Worm (Caenorhabditis elegans) whole organism, late embryonic: Measurements from ENCODE around the gene B0496.2.

Experiments
- C08G9.2 ChIP-seq: sonication (generic microtip); optimal IDR thresholded peaks from 2 replicates; lab custom pipeline; 2016; ENCODE audit warnings: mild to moderate bottlenecking, missing genetic modification characterization, moderate library complexity, missing compliant biosample characterization
- C38D4.7 ChIP-seq: fragments of 200-800 bp; sonication (Bioruptor generic); optimal IDR thresholded peaks from 2 replicates; lab custom pipeline; 2018; ENCODE audit warnings: mild to moderate bottlenecking, missing genetic modification characterization, moderate library complexity, missing compliant biosample characterization
- ahr-1 ChIP-seq: sonication (generic microtip); optimal IDR thresholded peaks from 2 replicates; lab custom pipeline; 2016; ENCODE audit warnings: missing genetic modification characterization, missing compliant biosample characterization
- ceh-14 ChIP-seq: sonication (generic microtip); optimal IDR thresholded peaks from 2 replicates; lab custom pipeline; 2016; ENCODE audit warnings: missing genotype, missing genetic modification characterization, missing compliant biosample characterization
- ceh-18 ChIP-seq: sonication (generic microtip); optimal IDR thresholded peaks from 2 replicates; lab custom pipeline; 2016; ENCODE audit warnings: missing genetic modification characterization, missing compliant biosample characterization
- ceh-22 ChIP-seq: sonication (generic microtip); optimal IDR thresholded peaks from 2 replicates; lab custom pipeline; 2017; ENCODE audit warnings: missing biosample characterization, missing genetic modification characterization
- ceh-30 ChIP-seq: fragments of 150-350 bp; optimal IDR thresholded peaks from 2 replicates; lab custom pipeline; 2014; ENCODE audit warnings: missing biosample characterization, missing genetic modification characterization
- ceh-31 ChIP-seq: sonication (generic microtip); optimal IDR thresholded peaks from 2 replicates; lab custom pipeline; 2016; ENCODE audit warnings: missing genetic modification characterization, missing compliant biosample characterization
- ceh-34 ChIP-seq: sonication (generic microtip); optimal IDR thresholded peaks from 2 replicates; lab custom pipeline; 2016; ENCODE audit warnings: mild to moderate bottlenecking, missing genetic modification characterization, missing compliant biosample characterization
- ceh-48 ChIP-seq: sonication (generic microtip); optimal IDR thresholded peaks from 2 replicates; lab custom pipeline; 2016; ENCODE audit warnings: missing genetic modification characterization, inconsistent platforms, missing compliant biosample characterization
- che-1 ChIP-seq: sonication (generic microtip); optimal IDR thresholded peaks from 2 replicates; lab custom pipeline; 2016; ENCODE audit warnings: mild to moderate bottlenecking, missing genetic modification characterization, missing compliant biosample characterization
- dmd-4 ChIP-seq: sonication (generic microtip); optimal IDR thresholded peaks from 2 replicates; lab custom pipeline; 2016; ENCODE audit warnings: borderline replicate concordance, missing genetic modification characterization, missing compliant biosample characterization
- elt-2 ChIP-seq: sonication (generic microtip); optimal IDR thresholded peaks from 2 replicates; lab custom pipeline; 2016; ENCODE audit warnings: missing genetic modification reagents, missing genetic modification characterization, missing compliant biosample characterization
- ets-4 ChIP-seq: sonication (generic microtip); optimal IDR thresholded peaks from 2 replicates; lab custom pipeline; 2016; ENCODE audit warnings: missing genetic modification characterization, missing compliant biosample characterization
- eyg-1 ChIP-seq: sonication (generic microtip); optimal IDR thresholded peaks from 2 replicates; lab custom pipeline; 2016; ENCODE audit warnings: missing genotype, missing genetic modification characterization, missing compliant biosample characterization
- gmeb-2 ChIP-seq: sonication (generic microtip); optimal IDR thresholded peaks from 2 replicates; lab custom pipeline; 2016; ENCODE audit warnings: missing genetic modification characterization, inconsistent platforms, missing compliant biosample characterization
- hlh-15 ChIP-seq: sonication (generic microtip); optimal IDR thresholded peaks from 2 replicates; lab custom pipeline; 2016; ENCODE audit warnings: missing genetic modification characterization, missing compliant biosample characterization
- hlh-8 ChIP-seq: sonication (generic microtip); optimal IDR thresholded peaks from 2 replicates; lab custom pipeline; 2016; ENCODE audit warnings: missing genotype, missing genetic modification characterization, missing compliant biosample characterization
- lin-11 ChIP-seq: fragments of 200-800 bp; sonication (Bioruptor generic); optimal IDR thresholded peaks from 2 replicates; lab custom pipeline; 2018; ENCODE audit warnings: mild to moderate bottlenecking, missing genetic modification characterization, missing compliant biosample characterization
- madf-2 ChIP-seq: sonication (generic microtip); optimal IDR thresholded peaks from 2 replicates; lab custom pipeline; 2017; ENCODE audit warnings: missing genetic modification characterization, missing compliant biosample characterization
- nfya-1 ChIP-seq: sonication (generic microtip); optimal IDR thresholded peaks from 2 replicates; lab custom pipeline; 2017; ENCODE audit warnings: missing genetic modification characterization, mild to moderate bottlenecking, missing compliant biosample characterization, antibody characterized with exemption, moderate library complexity
- nhr-11 ChIP-seq: fragments of 150-350 bp; optimal IDR thresholded peaks from 2 replicates; lab custom pipeline; 2014; ENCODE audit warnings: missing biosample characterization, missing genetic modification characterization
- nhr-232 ChIP-seq: sonication (generic microtip); optimal IDR thresholded peaks from 2 replicates; lab custom pipeline; 2016; ENCODE audit warnings: missing genetic modification characterization, missing compliant biosample characterization
- npax-4 ChIP-seq: sonication (generic microtip); optimal IDR thresholded peaks from 2 replicates; lab custom pipeline; 2016; ENCODE audit warnings: missing genetic modification characterization, missing compliant biosample characterization
- odd-2 ChIP-seq: sonication (generic microtip); optimal IDR thresholded peaks from 2 replicates; lab custom pipeline; 2017; ENCODE audit warnings: antibody characterized with exemption, mild to moderate bottlenecking, missing genetic modification characterization, missing compliant biosample characterization
- pag-3 ChIP-seq: sonication (generic microtip); optimal IDR thresholded peaks from 2 replicates; lab custom pipeline; 2016; ENCODE audit warnings: missing compliant biosample characterization, missing genetic modification characterization, borderline replicate concordance
- pha-2 ChIP-seq: sonication (generic microtip); optimal IDR thresholded peaks from 2 replicates; lab custom pipeline; 2017; ENCODE audit warnings: mild to moderate bottlenecking, missing genetic modification characterization, missing compliant biosample characterization
- pha-4 ChIP-seq: fragments of 150-350 bp; optimal IDR thresholded peaks from 2 replicates; lab custom pipeline; 2018; ENCODE audit warnings: missing biosample characterization, missing genetic modification reagents, missing genetic modification characterization
- ref-2 ChIP-seq: sonication (generic microtip); optimal IDR thresholded peaks from 2 replicates; lab custom pipeline; 2016; ENCODE audit warnings: missing genetic modification characterization, missing compliant biosample characterization
- rnt-1 ChIP-seq: sonication (generic microtip); optimal IDR thresholded peaks from 2 replicates; lab custom pipeline; 2016; ENCODE audit warnings: missing genetic modification characterization, missing compliant biosample characterization
- sox-2 ChIP-seq: fragments of 200-800 bp; sonication (Bioruptor generic); IDR thresholded peaks from 2 replicates; pipeline ENCODE4 v1.3.6; 2022; ENCODE audit warnings: missing genetic modification reagents, missing genetic modification characterization, missing compliant biosample characterization
- ttx-3 ChIP-seq: sonication (generic microtip); optimal IDR thresholded peaks from 2 replicates; lab custom pipeline; 2016; ENCODE audit warnings: missing genetic modification reagents, missing genetic modification characterization, missing compliant biosample characterization
- unc-3 ChIP-seq, 2 experiments: fragments of 200-800 bp in 1 of 2; sonication (Bioruptor generic) in 1 of 2; sonication (generic microtip) in 1 of 2; conservative IDR thresholded peaks in 1 of 2; optimal IDR thresholded peaks in 1 of 2; 2 replicates each; pipeline versions ENCODE4 v1.3.6 to Lab custom; 2016 to 2022; ENCODE audit warnings: missing compliant biosample characterization in 2 of 2, missing genetic modification characterization in 2 of 2, missing genetic modification reagents in 1 of 2
- unc-55 ChIP-seq: sonication (generic microtip); optimal IDR thresholded peaks from 2 replicates; lab custom pipeline; 2017; ENCODE audit warnings: missing biosample characterization, missing genetic modification reagents, missing genetic modification characterization
- ztf-16 ChIP-seq: sonication (generic microtip); optimal IDR thresholded peaks from 2 replicates; lab custom pipeline; 2017; ENCODE audit warnings: missing genetic modification characterization, missing compliant biosample characterization

Gene B0496.2

DNA sequence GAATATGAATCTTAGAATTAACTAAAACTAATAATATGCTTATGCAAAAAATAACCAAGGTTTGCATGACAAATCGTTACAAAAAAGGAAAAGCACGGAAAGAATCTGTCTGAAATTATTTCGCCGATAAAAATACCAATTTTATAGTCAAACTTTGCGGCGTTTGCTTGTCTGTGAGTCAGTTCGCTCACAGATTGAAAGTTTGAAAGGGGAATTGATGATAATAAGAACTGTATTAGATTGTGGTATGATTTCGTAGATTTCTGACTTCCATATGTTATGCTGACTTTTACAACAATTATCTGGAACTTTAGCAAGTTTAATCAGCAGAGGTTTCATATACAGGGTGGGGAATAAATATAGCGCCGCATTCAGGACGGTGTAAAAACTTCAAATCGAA is 12.6 kb downstream of the B0496.2 start, which contains the start of gene F13B6.2:
Gene F13B6.2 (minus strand): TSS at position 101 of the 400 bp plus-strand sequence.
- TF ChIP-seq lin-11 (tag; lab: Kevin White, UChicago) (no peak), hlh-15 (tag; lab: Kevin White, UChicago) (no peak), ceh-48 (tag; lab: Kevin White, UChicago) (no peak), nhr-11 (tag; lab: Kevin White, UChicago) (no peak), rnt-1 (tag; lab: Kevin White, UChicago) (no peak), nfya-1 (tag; lab: Kevin White, UChicago) (no peak), ceh-31 (tag; lab: Kevin White, UChicago) (no peak), pha-4 (no peak), unc-3 (GFP tag; conservative IDR thresholded peaks at IDR 0.05; lab: Robert Waterston, UW) (no peak), unc-3 (tag; optimal IDR thresholded peaks at IDR 0.05; lab: Kevin White, UChicago) (no peak), odd-2 (no peak), ceh-34 (no peak), sox-2 (GFP tag; lab: Robert Waterston, UW) (no peak), npax-4 (tag; lab: Kevin White, UChicago) (no peak)

DNA sequence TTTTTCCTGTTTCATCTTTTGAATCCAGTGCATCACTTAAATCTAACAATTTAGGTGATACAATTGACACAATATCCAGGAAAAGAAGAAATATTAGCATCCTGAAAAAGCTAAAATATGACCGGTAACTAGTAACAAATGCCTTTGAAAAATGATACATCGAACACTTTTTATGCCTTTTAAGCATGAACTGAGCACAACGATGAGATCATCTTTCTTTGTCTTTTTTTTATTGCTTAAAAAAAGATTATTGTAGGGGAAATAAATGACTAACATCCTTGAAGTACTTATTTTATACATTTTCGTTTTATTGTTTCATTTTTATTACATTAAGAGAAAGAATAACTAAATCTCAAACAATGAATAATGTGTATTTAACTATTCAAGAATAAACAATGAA is 18.2 kb downstream of the B0496.2 start, which contains the start of gene F13B6.3:
Gene F13B6.3 (minus strand): TSS at position 101 of the 400 bp plus-strand sequence.
- TF ChIP-seq elt-2, result no peak
- TF ChIP-seq pha-2 (tag; lab: Kevin White, UChicago), result no peak
- no peak for TF ChIP-seq unc-55 (GFP tag; lab: Kevin White, UChicago)
- TF ChIP-seq, all 69 proteins: peak for 0

DNA sequence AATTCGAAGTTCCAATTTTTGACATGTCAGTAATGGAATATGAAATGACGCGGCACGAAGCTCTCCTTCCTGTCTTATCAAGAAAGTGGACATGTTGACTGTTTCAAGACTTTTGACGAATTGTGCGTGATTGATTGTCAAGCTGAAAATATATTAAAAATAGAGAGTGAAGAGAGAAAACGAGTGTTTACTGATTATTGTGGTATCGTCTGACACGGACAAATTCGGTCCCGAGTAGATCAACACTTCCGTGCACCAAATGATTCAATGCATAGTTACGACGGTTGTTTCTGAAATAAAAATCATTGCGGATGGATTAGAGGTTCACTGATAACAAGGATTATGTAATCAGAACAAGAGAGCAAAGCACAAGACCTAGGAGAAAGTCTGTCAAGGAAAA is 19.5 kb downstream of the B0496.2 start:
- TF ChIP-seq gmeb-2 (tag; lab: Kevin White, UChicago) (no peak), ceh-14 (tag; lab: Kevin White, UChicago) (no peak), unc-3 (GFP tag; conservative IDR thresholded peaks at IDR 0.05; lab: Robert Waterston, UW) (no peak), unc-3 (tag; optimal IDR thresholded peaks at IDR 0.05; lab: Kevin White, UChicago) (no peak)

DNA sequence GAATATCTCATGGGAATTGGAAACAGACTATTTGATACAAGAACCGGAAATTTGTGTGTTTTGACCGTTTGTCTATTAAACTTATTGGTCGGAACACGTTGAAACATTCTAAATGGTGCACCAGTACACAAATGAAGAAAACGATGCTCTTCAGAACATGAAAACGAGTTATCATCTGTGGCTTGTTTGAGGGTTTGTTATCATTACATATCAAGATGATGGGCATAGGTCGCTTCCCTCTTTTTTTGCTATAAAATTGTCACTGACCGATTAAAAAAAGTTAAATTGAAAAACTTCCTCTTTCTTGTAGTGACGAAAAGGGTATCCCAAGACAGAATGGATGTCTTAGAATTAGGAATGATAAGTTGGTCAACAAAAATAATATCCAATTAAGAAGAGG is 21.0 kb downstream of the B0496.2 start:
- TF ChIP-seq ceh-18 (tag; lab: Kevin White, UChicago), result no peak
- no peak for TF ChIP-seq ceh-22 (tag; lab: Kevin White, UChicago)
- no peak for TF ChIP-seq ztf-16

DNA sequence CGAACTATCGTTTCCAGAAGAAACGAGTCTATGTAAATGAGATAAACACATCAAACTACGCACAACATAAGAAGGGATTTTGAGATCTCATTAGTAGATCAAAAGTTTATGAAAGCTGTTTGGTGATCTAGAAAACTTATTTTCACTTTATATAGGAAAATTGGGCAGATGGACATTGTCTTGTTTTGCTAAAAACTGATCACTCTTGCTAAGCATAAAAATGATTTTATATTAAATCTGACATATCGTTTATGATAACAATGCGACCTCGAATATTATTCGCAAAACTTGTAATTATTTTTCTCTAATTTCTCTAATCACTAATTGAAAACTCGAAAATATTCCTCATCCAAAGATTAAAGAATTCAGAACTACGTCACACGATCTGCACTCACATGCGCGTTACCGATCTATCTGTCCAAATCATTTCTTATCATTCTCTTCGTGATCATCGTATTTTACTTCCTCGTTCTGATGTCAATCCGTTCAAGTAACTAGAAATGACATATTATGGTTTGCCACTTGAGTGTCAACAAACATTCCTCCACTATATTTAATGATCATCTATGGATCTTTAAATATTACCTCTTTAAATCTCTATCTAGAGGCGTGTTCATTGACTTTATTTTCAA is 22.2 kb downstream of the B0496.2 start, which contains the start of gene F55G1.7:
Gene F55G1.7 (minus strand): TSS at position 51 of the 632 bp plus-strand sequence.
- TF ChIP-seq nfya-1 (tag; lab: Kevin White, UChicago), result no peak
- no peak for TF ChIP-seq hlh-8 (tag; lab: Kevin White, UChicago)
- no peak for TF ChIP-seq ahr-1 (tag; lab: Kevin White, UChicago)

DNA sequence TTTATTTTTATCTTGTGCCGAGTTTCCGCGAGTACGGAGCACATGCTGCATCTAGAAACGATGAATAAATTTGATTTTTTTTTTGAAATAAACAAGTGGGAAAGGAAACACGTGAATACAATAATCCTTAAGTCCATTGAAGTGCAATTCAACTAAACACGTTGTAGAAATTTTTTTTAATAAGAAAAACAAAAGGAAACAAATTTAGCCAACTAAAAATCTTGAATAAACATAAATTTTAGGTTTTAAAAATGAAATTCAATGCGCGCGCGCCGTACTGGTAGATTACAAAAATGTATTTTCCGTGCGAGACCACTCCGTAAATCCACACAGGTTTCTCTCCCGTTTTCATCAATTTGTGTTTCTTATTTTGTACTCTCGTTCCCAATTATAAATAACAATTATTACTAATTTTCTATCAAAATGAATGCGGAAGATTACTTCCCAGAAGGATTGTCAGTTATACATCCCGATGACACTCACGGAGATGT is 25.5 kb downstream of the B0496.2 start, which contains the start of the genes plk-3 and F55G1.6:
Gene plk-3 (minus strand): TSS at position 51 of the 491 bp plus-strand sequence.
Gene F55G1.6 (plus strand): TSS at position 359 of the 491 bp plus-strand sequence.
- TF ChIP-seq dmd-4 (tag; lab: Kevin White, UChicago) (no peak), pag-3 (tag; lab: Kevin White, UChicago) (no peak), C38D4.7 (GFP tag; lab: Kevin White, UChicago) (no peak), ceh-48 (tag; lab: Kevin White, UChicago) (no peak), eyg-1 (tag; lab: Kevin White, UChicago) (no peak), hlh-15 (tag; lab: Kevin White, UChicago) (no peak)
- TF ChIP-seq, all 69 proteins: peak for 0

DNA sequence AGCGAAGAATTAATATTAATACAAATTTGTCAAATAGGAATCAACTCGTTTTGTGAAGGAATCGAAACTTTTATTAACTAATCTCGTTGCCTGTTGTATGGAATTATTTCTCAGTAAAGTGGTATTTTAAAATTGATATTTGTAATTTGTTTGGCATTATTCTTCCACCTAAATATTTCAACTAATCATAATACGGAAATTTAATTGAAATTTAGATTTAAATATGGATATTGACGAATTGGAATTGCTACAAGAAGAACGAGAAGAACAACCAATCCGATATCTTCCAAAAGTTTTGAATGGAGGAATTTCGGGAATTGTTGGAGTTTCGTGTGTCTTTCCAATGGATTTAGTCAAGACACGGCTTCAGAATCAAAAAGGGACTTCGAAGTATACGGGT is 27.2 kb downstream of the B0496.2 start, which contains the start of gene slc-25A18.2:
Gene slc-25A18.2 (plus strand): TSS at position 216 of the 400 bp plus-strand sequence.
- TF ChIP-seq ttx-3 (no peak), pha-2 (tag; lab: Kevin White, UChicago) (no peak), ref-2 (tag; lab: Kevin White, UChicago) (no peak), ets-4 (no peak), che-1 (tag; lab: Kevin White, UChicago) (no peak), madf-2 (tag; lab: Kevin White, UChicago) (no peak), ceh-30 (tag; lab: Kevin White, UChicago) (no peak), ceh-31 (tag; lab: Kevin White, UChicago) (no peak), ceh-14 (tag; lab: Kevin White, UChicago) (no peak), C08G9.2 (tag; lab: Kevin White, UChicago) (no peak), nhr-232 (tag; lab: Kevin White, UChicago) (no peak)
